Worm (Caenorhabditis elegans) whole organism, L3 larva: ENCODE data around the gene C52E4.7.
A peak's percentile ranks its signal among the peaks of the same experiment; 100 is the strongest.

Experiments used
- R02D3.7 ChIP-seq: fragments of 150-350 bp; optimal IDR thresholded peaks from 2 replicates; lab custom pipeline; 2014; ENCODE audit warnings: missing biosample characterization, missing genetic modification characterization
- ZK546.5 ChIP-seq: sonication (generic microtip); optimal IDR thresholded peaks from 2 replicates; lab custom pipeline; 2017; ENCODE audit warnings: missing biosample characterization, missing genetic modification characterization
- aly-2 ChIP-seq: fragments of 150-350 bp; optimal IDR thresholded peaks from 2 replicates; lab custom pipeline; 2014; ENCODE audit warnings: missing biosample characterization, missing genetic modification characterization
- ama-1 ChIP-seq: fragments of 150-350 bp; optimal IDR thresholded peaks from 2 replicates; lab custom pipeline; 2018
- ceh-16 ChIP-seq: sonication (generic microtip); optimal IDR thresholded peaks from 2 replicates; lab custom pipeline; 2017; ENCODE audit warnings: missing biosample characterization, missing genetic modification characterization
- ceh-28 ChIP-seq: fragments of 150-350 bp; optimal IDR thresholded peaks from 2 replicates; lab custom pipeline; 2014; ENCODE audit warnings: missing biosample characterization, missing genetic modification reagents, missing genetic modification characterization
- ceh-9 ChIP-seq: sonication (generic microtip); optimal IDR thresholded peaks from 2 replicates; lab custom pipeline; 2018; ENCODE audit warnings: missing biosample characterization, missing genetic modification characterization
- daf-12 ChIP-seq: fragments of 150-350 bp; optimal IDR thresholded peaks from 2 replicates; lab custom pipeline; 2014; ENCODE audit warnings: missing biosample characterization, missing genetic modification reagents, missing genetic modification characterization
- egl-27 ChIP-seq: sonication (generic microtip); optimal IDR thresholded peaks from 4 replicates; lab custom pipeline; 2017; ENCODE audit warnings: missing biosample characterization, missing genetic modification reagents, missing genetic modification characterization
- egl-5 ChIP-seq: fragments of 150-350 bp; optimal IDR thresholded peaks from 2 replicates; lab custom pipeline; 2017; ENCODE audit warnings: missing biosample characterization, missing genetic modification reagents, missing genetic modification characterization, inconsistent platforms
- elt-1 ChIP-seq: fragments of 150-350 bp; optimal IDR thresholded peaks from 2 replicates; lab custom pipeline; 2014; ENCODE audit warnings: missing biosample characterization, missing genetic modification characterization
- elt-2 ChIP-seq: sonication (generic microtip); optimal IDR thresholded peaks from 2 replicates; lab custom pipeline; 2016; ENCODE audit warnings: missing genetic modification reagents, mild to moderate bottlenecking, missing genetic modification characterization, missing compliant biosample characterization
- elt-3 ChIP-seq, 3 experiments: fragments of 150-350 bp in 1 of 3; sonication (generic microtip) in 2 of 3; optimal IDR thresholded peaks; 2 replicates in 2 of 3; 4 replicates in 1 of 3; lab custom pipeline; 2014 to 2017; ENCODE audit warnings: missing biosample characterization in 3 of 3, missing genetic modification characterization in 3 of 3
- eor-1 ChIP-seq, 2 experiments: fragments of 150-350 bp; optimal IDR thresholded peaks; 2 replicates each; lab custom pipeline; 2014 to 2018; ENCODE audit warnings: missing biosample characterization in 2 of 2, missing genetic modification characterization in 2 of 2
- fkh-10 ChIP-seq: sonication (generic microtip); optimal IDR thresholded peaks from 2 replicates; lab custom pipeline; 2017; ENCODE audit warnings: missing biosample characterization, missing genetic modification reagents, missing genetic modification characterization
- fkh-2 ChIP-seq: fragments of 150-350 bp; optimal IDR thresholded peaks from 2 replicates; lab custom pipeline; 2014; ENCODE audit warnings: missing biosample characterization, missing genetic modification reagents, missing genetic modification characterization
- fos-1 ChIP-seq: fragments of 150-350 bp; optimal IDR thresholded peaks from 2 replicates; lab custom pipeline; 2014; ENCODE audit warnings: missing biosample characterization, missing genetic modification characterization
- hmg-11 ChIP-seq: sonication (generic microtip); optimal IDR thresholded peaks from 2 replicates; lab custom pipeline; 2016; ENCODE audit warnings: missing genetic modification characterization, missing compliant biosample characterization
- jun-1 ChIP-seq: fragments of 150-350 bp; optimal IDR thresholded peaks from 2 replicates; lab custom pipeline; 2014; ENCODE audit warnings: missing biosample characterization, missing genetic modification reagents, missing genetic modification characterization
- lin-15B ChIP-seq: fragments of 150-350 bp; optimal IDR thresholded peaks from 2 replicates; lab custom pipeline; 2014; ENCODE audit warnings: missing biosample characterization, missing genetic modification characterization
- lin-39 ChIP-seq: fragments of 150-350 bp; optimal IDR thresholded peaks from 2 replicates; lab custom pipeline; 2018; ENCODE audit warnings: missing biosample characterization, missing genetic modification reagents, missing genetic modification characterization
- lsy-12 ChIP-seq: sonication (generic microtip); optimal IDR thresholded peaks from 2 replicates; lab custom pipeline; 2016; ENCODE audit warnings: mild to moderate bottlenecking, missing genetic modification characterization, missing compliant biosample characterization
- mdl-1 ChIP-seq: fragments of 150-350 bp; optimal IDR thresholded peaks from 2 replicates; lab custom pipeline; 2014; ENCODE audit warnings: missing biosample characterization, missing genetic modification characterization
- mml-1 ChIP-seq: fragments of 150-350 bp; sonication (generic microtip); optimal IDR thresholded peaks from 3 replicates; lab custom pipeline; 2014; ENCODE audit warnings: missing biosample characterization, missing genetic modification characterization
- nfya-1 ChIP-seq: sonication (generic microtip); optimal IDR thresholded peaks from 2 replicates; lab custom pipeline; 2017; ENCODE audit warnings: missing genetic modification characterization, mild to moderate bottlenecking, missing compliant biosample characterization, antibody characterized with exemption, moderate library complexity; ENCODE audit not compliant: insufficient read depth
- nhr-12 ChIP-seq: fragments of 150-350 bp; optimal IDR thresholded peaks from 2 replicates; lab custom pipeline; 2014; ENCODE audit warnings: missing biosample characterization, missing genetic modification characterization
- nhr-23 ChIP-seq: fragments of 150-350 bp; optimal IDR thresholded peaks from 2 replicates; lab custom pipeline; 2014; ENCODE audit warnings: missing biosample characterization, missing genetic modification reagents, missing genetic modification characterization
- nhr-237 ChIP-seq: fragments of 150-350 bp; optimal IDR thresholded peaks from 2 replicates; lab custom pipeline; 2014; ENCODE audit warnings: missing biosample characterization, missing genetic modification characterization
- nhr-25 ChIP-seq: sonication (generic microtip); optimal IDR thresholded peaks from 2 replicates; lab custom pipeline; 2017; ENCODE audit warnings: missing biosample characterization, missing genetic modification characterization
- nhr-28 ChIP-seq: fragments of 150-350 bp; optimal IDR thresholded peaks from 2 replicates; lab custom pipeline; 2014; ENCODE audit warnings: missing biosample characterization, missing genetic modification characterization
- nhr-43 ChIP-seq: sonication (generic microtip); optimal IDR thresholded peaks from 2 replicates; lab custom pipeline; 2016; ENCODE audit warnings: mild to moderate bottlenecking, missing genetic modification characterization, missing compliant biosample characterization; ENCODE audit not compliant: poor library complexity, severe bottlenecking
- nhr-67 ChIP-seq: fragments of 150-350 bp; optimal IDR thresholded peaks from 2 replicates; lab custom pipeline; 2014; ENCODE audit warnings: missing biosample characterization, missing genetic modification characterization
- nhr-76 ChIP-seq: fragments of 150-350 bp; sonication (generic microtip); optimal IDR thresholded peaks from 5 replicates; lab custom pipeline; 2014; ENCODE audit warnings: missing biosample characterization, missing genetic modification characterization
- pha-4 ChIP-seq: fragments of 150-350 bp; optimal IDR thresholded peaks from 2 replicates; lab custom pipeline; 2014; ENCODE audit warnings: missing biosample characterization, missing genetic modification reagents, missing genetic modification characterization
- pqm-1 ChIP-seq: fragments of 150-350 bp; optimal IDR thresholded peaks from 2 replicates; lab custom pipeline; 2017; ENCODE audit warnings: missing biosample characterization, missing genetic modification characterization, inconsistent platforms
- sea-2 ChIP-seq: fragments of 150-350 bp; sonication (generic microtip); optimal IDR thresholded peaks from 4 replicates; lab custom pipeline; 2014; ENCODE audit warnings: missing biosample characterization, missing genetic modification reagents, missing genetic modification characterization
- skn-1 ChIP-seq: fragments of 150-350 bp; optimal IDR thresholded peaks from 2 replicates; lab custom pipeline; 2014; ENCODE audit warnings: missing biosample characterization, missing genetic modification characterization
- snpc-4 ChIP-seq: fragments of 150-350 bp; optimal IDR thresholded peaks from 2 replicates; lab custom pipeline; 2014; ENCODE audit warnings: missing biosample characterization, missing genetic modification characterization
- tbx-2 ChIP-seq: sonication (generic microtip); optimal IDR thresholded peaks from 2 replicates; lab custom pipeline; 2016; ENCODE audit warnings: mild to moderate bottlenecking, missing genetic modification characterization, missing compliant biosample characterization
- unc-39 ChIP-seq: sonication (generic microtip); optimal IDR thresholded peaks from 4 replicates; lab custom pipeline; 2017; ENCODE audit warnings: missing biosample characterization, missing genetic modification characterization
- zag-1 ChIP-seq: fragments of 150-350 bp; optimal IDR thresholded peaks from 2 replicates; lab custom pipeline; 2014; ENCODE audit warnings: missing biosample characterization, missing genetic modification characterization
- ztf-11 ChIP-seq: fragments of 150-350 bp; optimal IDR thresholded peaks from 2 replicates; lab custom pipeline; 2014; ENCODE audit warnings: missing biosample characterization, missing genetic modification characterization
- ztf-4 ChIP-seq: fragments of 150-350 bp; optimal IDR thresholded peaks from 2 replicates; lab custom pipeline; 2014; ENCODE audit warnings: missing biosample characterization, missing genetic modification characterization

Gene C52E4.7

ce11 chrV:11995862-11996261 lies 1.8 kb downstream of the C52E4.7 start, which contains the start of gene C52E4.12:
Gene C52E4.12 (plus strand): TSS chrV:11996162.
- TF ChIP-seq nhr-28 (tag; lab: Kevin White, UChicago) (no peak), ztf-11 (tag; lab: Kevin White, UChicago) (no peak), elt-3 (tag; optimal IDR thresholded peaks at IDR 0.05; lab: Kevin White, UChicago) (no peak), fos-1 (tag; lab: Kevin White, UChicago) (no peak), eor-1 (tag; optimal IDR thresholded peaks at IDR 0.05; lab: Kevin White, UChicago) (no peak), nfya-1 (tag; lab: Kevin White, UChicago) (no peak), lin-15B (tag; lab: Kevin White, UChicago) (no peak), sea-2 (GFP tag; lab: Kevin White, UChicago) (no peak), R02D3.7 (no peak), ceh-16 (tag; lab: Kevin White, UChicago) (no peak), tbx-2 (no peak), jun-1 (tag; lab: Kevin White, UChicago) (no peak), nhr-43 (tag; lab: Kevin White, UChicago) (no peak), nhr-67 (tag; lab: Kevin White, UChicago) (no peak), fkh-2 (no peak), ztf-4 (tag; lab: Kevin White, UChicago) (no peak), zag-1 (tag; lab: Kevin White, UChicago) (no peak), unc-39 (tag; lab: Kevin White, UChicago) (no peak), mml-1 (tag; lab: Kevin White, UChicago) (no peak)

DNA sequence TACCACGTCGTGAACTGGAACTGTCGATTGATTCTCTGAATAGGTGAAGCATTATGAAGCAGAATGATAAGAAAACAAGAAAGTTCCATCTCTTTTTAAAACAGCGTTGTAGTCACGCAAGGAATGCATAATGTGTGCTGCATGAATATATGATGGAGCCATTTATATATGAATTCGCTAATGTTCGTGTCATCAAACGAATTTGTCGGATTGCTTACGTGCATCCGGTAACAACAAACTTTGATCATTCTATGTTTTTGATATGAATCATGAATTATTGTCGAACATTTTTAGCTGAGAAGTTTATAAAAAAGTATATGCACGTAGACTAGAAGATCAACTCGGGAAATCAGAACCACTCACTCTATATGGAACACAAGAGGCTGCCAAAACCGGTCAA lies 3.3 kb downstream of the C52E4.7 start:
- no peak for TF ChIP-seq R02D3.7
- no peak for TF ChIP-seq elt-1
- TF ChIP-seq mml-1 (tag; lab: Kevin White, UChicago): no peak
- TF ChIP-seq jun-1 (tag; lab: Kevin White, UChicago): no peak
- no peak for TF ChIP-seq zag-1 (tag; lab: Kevin White, UChicago)
- TF ChIP-seq egl-5: no peak
- TF ChIP-seq snpc-4 (tag; lab: Kevin White, UChicago): no peak
- no peak for TF ChIP-seq lin-15B (tag; lab: Kevin White, UChicago)
- no peak for TF ChIP-seq elt-3 (tag; optimal IDR thresholded peaks at IDR 0.05; lab: Kevin White, UChicago)
- no peak for TF ChIP-seq pha-4 (tag; lab: Kevin White, UChicago)
- TF ChIP-seq lsy-12 (tag; lab: Kevin White, UChicago): no peak
- no peak for TF ChIP-seq pqm-1 (tag; lab: Kevin White, UChicago)
- no peak for TF ChIP-seq nhr-237 (tag; lab: Kevin White, UChicago)
- no peak for TF ChIP-seq mdl-1 (tag; lab: Kevin White, UChicago)
- no peak for TF ChIP-seq daf-12 (tag; lab: Kevin White, UChicago)
- no peak for TF ChIP-seq fos-1 (tag; lab: Kevin White, UChicago)
- TF ChIP-seq nhr-67 (tag; lab: Kevin White, UChicago): no peak

ce11 chrV:12001747-12002456 lies 7.8 kb downstream of the C52E4.7 start, which contains the start of gene gcy-33:
Gene gcy-33 (minus strand): TSS chrV:12001797.
- TF ChIP-seq nfya-1 (tag; lab: Kevin White, UChicago) (peak; percentile 78), nhr-67 (tag; lab: Kevin White, UChicago) (no peak), ceh-9 (tag; lab: Kevin White, UChicago) (no peak), ztf-4 (tag; lab: Kevin White, UChicago) (peak; percentile 15), aly-2 (tag; lab: Kevin White, UChicago) (peak; percentile 16), skn-1 (tag; lab: Kevin White, UChicago) (no peak), elt-2 (peak; percentile 94), egl-27 (peak; percentile 80), daf-12 (tag; lab: Kevin White, UChicago) (no peak), nhr-76 (peak; percentile 6), eor-1 (tag; optimal IDR thresholded peaks at IDR 0.05; lab: Kevin White, UChicago) (no peak), lin-39 (peak; percentile 81), mml-1 (tag; lab: Kevin White, UChicago) (no peak), hmg-11 (tag; lab: Kevin White, UChicago) (peak; percentile 99), sea-2 (GFP tag; lab: Kevin White, UChicago) (peak; percentile 60), ceh-16 (tag; lab: Kevin White, UChicago) (no peak), pha-4 (tag; lab: Kevin White, UChicago) (peak; percentile 79), ZK546.5 (tag; lab: Kevin White, UChicago) (no peak), snpc-4 (tag; lab: Kevin White, UChicago) (peak; percentile 30), tbx-2 (peak; percentile 78), nhr-28 (tag; lab: Kevin White, UChicago) (no peak), zag-1 (tag; lab: Kevin White, UChicago) (no peak), pqm-1 (tag; lab: Kevin White, UChicago) (peak; percentile 97), fkh-2 (no peak), R02D3.7 (peak; percentile 64), nhr-43 (tag; lab: Kevin White, UChicago) (peak; percentile 91), ztf-11 (tag; lab: Kevin White, UChicago) (no peak), lsy-12 (tag; lab: Kevin White, UChicago) (peak; percentile 84), nhr-25 (tag; lab: Kevin White, UChicago) (peak; percentile 71), jun-1 (tag; lab: Kevin White, UChicago) (peak; percentile 65), ama-1 (lab: Kevin White, UChicago) (no peak), ceh-28 (peak; percentile 67), nhr-23 (tag; lab: Kevin White, UChicago) (peak; percentile 48), unc-39 (tag; lab: Kevin White, UChicago) (no peak), elt-3 (tag; optimal IDR thresholded peaks at IDR 0.05; lab: Kevin White, UChicago) (no peak), fkh-10 (no peak), egl-5 (peak; percentile 75), mdl-1 (tag; lab: Kevin White, UChicago) (no peak), nhr-12 (tag; lab: Kevin White, UChicago) (no peak)
